Worm (Caenorhabditis elegans) whole organism, L1 larva: ENCODE measurements around the gene oac-42.

Source experiments
- aha-1 ChIP-seq: fragments of 150-350 bp; optimal IDR thresholded peaks from 2 replicates; lab custom pipeline; 2014; ENCODE audit warnings: missing biosample characterization, missing genetic modification characterization
- lin-35 ChIP-seq, 2 experiments: fragments of 150-350 bp; optimal IDR thresholded peaks; 2 replicates each; lab custom pipeline; 2014; ENCODE audit warnings: missing biosample characterization in 2 of 2, missing genetic modification characterization in 2 of 2, missing genetic modification reagents in 2 of 2
- nhr-11 ChIP-seq: fragments of 150-350 bp; optimal IDR thresholded peaks from 2 replicates; lab custom pipeline; 2014; ENCODE audit warnings: missing biosample characterization, missing genetic modification characterization
- nhr-237 ChIP-seq: fragments of 150-350 bp; optimal IDR thresholded peaks from 2 replicates; lab custom pipeline; 2014; ENCODE audit warnings: missing biosample characterization, missing genetic modification characterization

- no peak for TF ChIP-seq lin-35 (GFP tag; optimal IDR thresholded peaks at IDR 0.05; lab: Kevin White, UChicago)
- TF ChIP-seq aha-1, result no peak
- no peak for TF ChIP-seq nhr-11 (tag; lab: Kevin White, UChicago)
- TF ChIP-seq nhr-237 (tag; lab: Kevin White, UChicago), result no peak
These were observed 43.5 kb downstream of the oac-42 start, which contains the start of gene srh-149 for ce11 chrV:15841095-15841494.
